Fruit fly (Drosophila melanogaster): ENCODE results near the gene PGRP-SA.

Gene PGRP-SA

DNA sequence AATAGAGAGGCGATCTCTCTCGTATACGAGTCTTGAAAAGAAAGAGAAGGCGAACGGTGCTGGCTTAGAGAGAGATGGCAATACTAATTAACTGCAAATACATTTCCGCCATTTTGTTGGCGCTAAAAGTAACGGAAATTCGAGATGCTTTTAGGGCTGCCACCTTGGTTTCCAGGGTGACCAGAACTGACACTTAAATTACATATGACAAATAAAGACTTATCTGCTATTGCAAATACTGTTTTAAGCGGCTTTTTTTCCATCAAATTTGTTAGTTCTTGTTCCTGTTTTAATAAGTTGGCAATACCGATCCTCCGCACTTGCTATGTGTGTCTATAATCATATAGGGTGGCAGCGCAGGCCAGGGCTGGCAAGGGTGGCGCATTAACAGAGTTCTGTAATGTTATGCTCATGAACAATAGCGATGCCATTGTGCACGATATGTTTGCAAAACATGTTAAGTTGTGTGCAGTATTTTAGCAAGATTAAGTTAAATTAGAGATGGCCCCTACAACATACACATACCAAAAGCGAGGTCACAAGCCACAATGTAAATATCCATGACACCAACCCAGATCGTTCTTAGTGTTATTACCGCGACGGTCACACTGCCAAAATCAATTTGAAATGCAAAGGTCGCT is 18.9 kb downstream of the PGRP-SA start, which contains the start of gene nod (continued):
- TF ChIP-seq CG31388 (GFP tag; optimal IDR thresholded peaks at IDR 0.05), result peak; percentile 15
- TF ChIP-seq phol (tag; optimal IDR thresholded peaks at IDR 0.05), result peak; percentile 99
- no peak for TF ChIP-seq pan (optimal IDR thresholded peaks at IDR 0.05)
- peak in 1 of 2 experiments; percentile 55 for TF ChIP-seq pan (GFP tag; optimal IDR thresholded peaks at IDR 0.05 in 1 of 2, IDR thresholded peaks at IDR 0.05 in 1 of 2)
- TF ChIP-seq Nf-YC (tag; optimal IDR thresholded peaks at IDR 0.05), result peak; percentile 48
- no peak for TF ChIP-seq kah (GFP tag; optimal IDR thresholded peaks at IDR 0.05)
- peak; percentile 63 for TF ChIP-seq slp2 (GFP tag; optimal IDR thresholded peaks at IDR 0.05)
- TF ChIP-seq Elba2 (GFP tag; optimal IDR thresholded peaks at IDR 0.05), result no peak
- TF ChIP-seq CG7745 (tag; optimal IDR thresholded peaks at IDR 0.05), result no peak
- peak; percentile 51 for TF ChIP-seq Dad (GFP tag; optimal IDR thresholded peaks at IDR 0.05)
- TF ChIP-seq CG15269 (tag; optimal IDR thresholded peaks at IDR 0.05), result peak; percentile 55
- no peak for TF ChIP-seq CG6654 (GFP tag; optimal IDR thresholded peaks at IDR 0.05)
- peak; percentile 68 for TF ChIP-seq slbo (GFP tag; IDR thresholded peaks at IDR 0.05)
- TF ChIP-seq CG7372 (GFP tag; IDR thresholded peaks at IDR 0.05), result 0 out of 2 replicates have a peak, but pooled peaks have one; percentile 21
- TF ChIP-seq TFAM (GFP tag; optimal IDR thresholded peaks at IDR 0.05), result no peak
- TF ChIP-seq Gug (GFP tag; IDR thresholded peaks at IDR 0.05), result peak; percentile 36; the same call in 1 of the 4 replicates
- no peak for TF ChIP-seq cad (GFP tag; optimal IDR thresholded peaks at IDR 0.05)
- TF ChIP-seq trem (tag; optimal IDR thresholded peaks at IDR 0.05), result peak; percentile 90
- no peak for TF ChIP-seq Trl (optimal IDR thresholded peaks at IDR 0.05)
- TF ChIP-seq Trl (GFP tag; optimal IDR thresholded peaks at IDR 0.05), result peak; percentile 63
- TF ChIP-seq CG31441 (GFP tag; IDR thresholded peaks at IDR 0.05), result peak; percentile 53; the same call in 1 of the 2 replicates
- no peak for TF ChIP-seq cg (GFP tag; optimal IDR thresholded peaks at IDR 0.05)
- TF ChIP-seq nom (GFP tag; optimal IDR thresholded peaks at IDR 0.05), result no peak
- TF ChIP-seq org-1 (GFP tag; optimal IDR thresholded peaks at IDR 0.05), result peak; percentile 60
- TF ChIP-seq CG17912 (GFP tag; optimal IDR thresholded peaks at IDR 0.05), result no peak
- no peak for TF ChIP-seq CG12104 (GFP tag; optimal IDR thresholded peaks at IDR 0.05)
- no peak for TF ChIP-seq CG12236 (GFP tag; optimal IDR thresholded peaks at IDR 0.05)
- 0 out of 2 replicates have a peak, but pooled peaks have one; percentile 32 for TF ChIP-seq CG42726 (GFP tag; IDR thresholded peaks at IDR 0.05; ENCODE audit: partially characterized antibody)
- TF ChIP-seq CG18476 (GFP tag; optimal IDR thresholded peaks at IDR 0.05), result peak; percentile 43
- TF ChIP-seq mam (GFP tag; optimal IDR thresholded peaks at IDR 0.05), result peak; percentile 81
- peak; percentile 76 for TF ChIP-seq sd (tag; optimal IDR thresholded peaks at IDR 0.05)
- TF ChIP-seq gt (GFP tag; IDR thresholded peaks at IDR 0.05), result no peak
- TF ChIP-seq Aef1 (GFP tag; IDR thresholded peaks at IDR 0.05), result peak; percentile 32; the same call in 1 of the 3 replicates
- 0 out of 3 replicates have a peak, but pooled peaks have one; percentile 5 for TF ChIP-seq otp (GFP tag; IDR thresholded peaks at IDR 0.05)
- TF ChIP-seq BtbVII (GFP tag; optimal IDR thresholded peaks at IDR 0.05), result no peak
- peak; percentile 30 for TF ChIP-seq ewg (GFP tag; optimal IDR thresholded peaks at IDR 0.05)
- no peak for TF ChIP-seq C15 (GFP tag; IDR thresholded peaks at IDR 0.05)
- no peak for TF ChIP-seq CG43689 (GFP tag; IDR thresholded peaks at IDR 0.05)
- no peak for TF ChIP-seq CG11504 (tag; optimal IDR thresholded peaks at IDR 0.05)
- no peak for TF ChIP-seq CG1024 (GFP tag; IDR thresholded peaks at IDR 0.05)
- peak; percentile 73 for TF ChIP-seq hbn (GFP tag; IDR thresholded peaks at IDR 0.05; ENCODE audit: partially characterized antibody)
- TF ChIP-seq z (GFP tag; IDR thresholded peaks at IDR 0.05), result peak; percentile 45; the same call in 1 of the 3 replicates
- TF ChIP-seq CG4282 (GFP tag; optimal IDR thresholded peaks at IDR 0.05), result no peak
- TF ChIP-seq CG16815 (GFP tag; optimal IDR thresholded peaks at IDR 0.05), result no peak
- TF ChIP-seq Dip3 (GFP tag; optimal IDR thresholded peaks at IDR 0.05), result peak; percentile 46
- TF ChIP-seq ash1 (GFP tag; optimal IDR thresholded peaks at IDR 0.05), result no peak
- TF ChIP-seq CG32767 (GFP tag; IDR thresholded peaks at IDR 0.05), result peak; percentile 33; the same call in 1 of the 2 replicates
- peak; percentile 61 for TF ChIP-seq Xbp1 (GFP tag; optimal IDR thresholded peaks at IDR 0.05)
- TF ChIP-seq Awh (GFP tag; IDR thresholded peaks at IDR 0.05), result 0 out of 2 replicates have a peak, but pooled peaks have one; percentile 37
- peak; percentile 46 for TF ChIP-seq cwo (GFP tag; optimal IDR thresholded peaks at IDR 0.05)
